Worm (Caenorhabditis elegans): ENCODE measurements around the gene str-208.

DNA sequence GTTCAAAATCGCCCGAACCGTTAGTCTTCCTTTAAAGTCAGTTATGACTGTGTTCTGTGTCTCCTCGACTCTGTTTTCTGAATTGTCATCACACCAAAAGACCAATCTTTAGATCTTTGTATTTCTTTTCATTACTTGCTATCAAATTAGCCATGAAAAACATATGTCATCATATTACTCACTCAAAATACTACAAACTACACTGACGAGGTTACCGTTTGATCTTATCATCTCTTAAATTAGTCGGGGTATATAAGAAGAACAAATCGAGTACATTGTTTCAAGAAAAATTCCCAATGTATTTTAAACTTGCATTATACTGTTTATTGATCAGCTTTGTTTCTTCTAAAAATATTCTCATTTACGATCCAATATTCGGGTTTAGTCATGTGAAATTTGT lies 48.0 kb upstream of the str-208 start, which contains the start of gene ugt-13:
- TF ChIP-seq W03F9.2 (tag; optimal IDR thresholded peaks at IDR 0.05) (no peak), him-1 (tag; optimal IDR thresholded peaks at IDR 0.05) (no peak)

Measured in whole organism, L4/young adult.